Fruit fly (Drosophila melanogaster): ENCODE measurements around the gene CG7884.

CG7884 gene

dm6 chrX:19268484-19269068, 48.2 kb downstream of the CG7884 start, which contains the start of gene CG8010 (continued):
- TF ChIP-seq CG10565 (GFP tag; optimal IDR thresholded peaks at IDR 0.05) (no peak), CG15514 (GFP tag; optimal IDR thresholded peaks at IDR 0.05) (peak; percentile 77), Oli (tag; optimal IDR thresholded peaks at IDR 0.05) (no peak), sna (GFP tag; IDR thresholded peaks at IDR 0.05; ENCODE audit: partially characterized antibody) (no peak; the same call in 1 of the 2 replicates), grn (GFP tag; optimal IDR thresholded peaks at IDR 0.05) (no peak), Side (GFP tag; optimal IDR thresholded peaks at IDR 0.05) (no peak), tup (GFP tag; optimal IDR thresholded peaks at IDR 0.05) (no peak), run (tag; optimal IDR thresholded peaks at IDR 0.05) (no peak), HmgZ (tag; optimal IDR thresholded peaks at IDR 0.05) (peak; percentile 56), MBD-R2 (GFP tag; IDR thresholded peaks at IDR 0.05) (peak; percentile 89), CG7786 (GFP tag; optimal IDR thresholded peaks at IDR 0.05) (no peak), CG9437 (GFP tag; optimal IDR thresholded peaks at IDR 0.05) (no peak), ERR (GFP tag; optimal IDR thresholded peaks at IDR 0.05) (no peak), HLH3B (GFP tag; IDR thresholded peaks at IDR 0.05) (no peak), klu (GFP tag; IDR thresholded peaks at IDR 0.05) (no peak), CG10267 (tag; optimal IDR thresholded peaks at IDR 0.05) (peak; percentile 40), zen2 (GFP tag; IDR thresholded peaks at IDR 0.05; ENCODE audit: partially characterized antibody) (no peak), CG14050 (GFP tag; IDR thresholded peaks at IDR 0.05) (no peak), ttk (GFP tag; IDR thresholded peaks at IDR 0.05) (no peak), CG10274 (GFP tag; optimal IDR thresholded peaks at IDR 0.05) (no peak), sisA (GFP tag; IDR thresholded peaks at IDR 0.05) (no peak), CG8281 (tag; optimal IDR thresholded peaks at IDR 0.05) (no peak), CG6854 (GFP tag; optimal IDR thresholded peaks at IDR 0.05) (no peak), CG4328 (GFP tag; optimal IDR thresholded peaks at IDR 0.05) (no peak), ase (GFP tag; IDR thresholded peaks at IDR 0.05) (no peak), CG4424 (GFP tag; optimal IDR thresholded peaks at IDR 0.05) (no peak), CG11723 (GFP tag; optimal IDR thresholded peaks at IDR 0.05) (no peak), Sox100B (GFP tag; optimal IDR thresholded peaks at IDR 0.05) (no peak), CG3995 (GFP tag; optimal IDR thresholded peaks at IDR 0.05) (no peak), emc (GFP tag; optimal IDR thresholded peaks at IDR 0.05) (no peak), Gug (GFP tag; IDR thresholded peaks at IDR 0.05) (0 out of 4 replicates have a peak, but pooled peaks have one; percentile 13), Hand (GFP tag; optimal IDR thresholded peaks at IDR 0.05) (no peak), inv (GFP tag; IDR thresholded peaks at IDR 0.05; ENCODE audit: partially characterized antibody) (peak; percentile 33; the same call in 1 of the 2 replicates), vnd (GFP tag; IDR thresholded peaks at IDR 0.05; ENCODE audit: partially characterized antibody) (no peak), CG18011 (GFP tag; optimal IDR thresholded peaks at IDR 0.05) (no peak), br (optimal IDR thresholded peaks at IDR 0.05) (no peak), CG12104 (GFP tag; optimal IDR thresholded peaks at IDR 0.05) (no peak), kni (GFP tag; optimal IDR thresholded peaks at IDR 0.05) (no peak), nau (GFP tag; optimal IDR thresholded peaks at IDR 0.05) (no peak), CG6683 (GFP tag; optimal IDR thresholded peaks at IDR 0.05) (no peak), CG1602 (GFP tag; optimal IDR thresholded peaks at IDR 0.05) (no peak), lov (optimal IDR thresholded peaks at IDR 0.05) (no peak), lov (GFP tag; IDR thresholded peaks at IDR 0.05) (no peak), CkIIα-i1 (GFP tag; IDR thresholded peaks at IDR 0.05) (no peak), hb (GFP tag; IDR thresholded peaks at IDR 0.05; ENCODE audit: partially characterized antibody) (no peak), Ssrp (tag; optimal IDR thresholded peaks at IDR 0.05) (no peak), eve (GFP tag; optimal IDR thresholded peaks at IDR 0.05) (no peak), CG16815 (GFP tag; optimal IDR thresholded peaks at IDR 0.05) (no peak), Atf-2 (GFP tag; optimal IDR thresholded peaks at IDR 0.05) (no peak), Dfd (GFP tag; optimal IDR thresholded peaks at IDR 0.05) (no peak), CG3838 (GFP tag; optimal IDR thresholded peaks at IDR 0.05) (no peak)

Data from whole organism, embryonic.